Worm (Caenorhabditis elegans) whole organism, L4/young adult: ENCODE results near the gene K11H12.9.

ENCODE experiments used
- dao-5 ChIP-seq: sonication (generic microtip); optimal IDR thresholded peaks from 2 replicates; lab custom pipeline; 2016; ENCODE audit warnings: missing genotype, missing genetic modification characterization, moderate library complexity, missing compliant biosample characterization
- him-1 ChIP-seq: sonication (generic microtip); optimal IDR thresholded peaks from 2 replicates; lab custom pipeline; 2016; ENCODE audit warnings: missing genotype, missing genetic modification reagents, missing genetic modification characterization, missing compliant biosample characterization

DNA sequence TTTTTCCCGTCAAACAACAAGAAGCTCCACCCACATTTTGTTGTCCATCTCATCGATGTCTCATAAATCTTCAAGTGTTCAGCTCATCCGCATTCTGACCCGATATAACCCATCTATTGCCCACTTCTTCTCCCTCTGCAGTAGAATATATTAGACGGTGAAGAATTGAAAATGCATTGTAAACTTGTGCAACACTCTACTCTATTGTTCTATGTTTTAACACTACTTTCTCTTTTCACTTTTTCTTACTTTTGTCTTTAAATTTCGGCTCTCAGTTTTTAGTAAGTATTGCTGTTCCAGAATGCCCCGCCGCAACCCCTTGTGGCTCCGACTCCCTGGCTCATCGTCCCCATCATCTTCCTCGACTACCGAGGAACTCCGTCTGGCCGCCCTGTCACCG lies at the start of gene K11H12.9:
- TF ChIP-seq him-1 (no peak), dao-5 (tag; lab: Kevin White, UChicago) (no peak)
